Worm (Caenorhabditis elegans) whole organism, L1 larva: ENCODE results near the gene M04D8.4.
"Not testable (repeated sequence)": the region's sequence is repeated elsewhere in the genome, so short reads cannot be mapped to it uniquely, and the experiment has no call there.

Experiments
- ceh-82 ChIP-seq, 3 experiments: fragments of 150-350 bp in 1 of 3; sonication (generic microtip) in 2 of 3; optimal IDR thresholded peaks; 2 replicates each; lab custom pipeline; 2014 to 2017; ENCODE audit warnings: missing biosample characterization in 3 of 3, missing genetic modification characterization in 3 of 3
- ceh-88 ChIP-seq: fragments of 200-800 bp; sonication (Bioruptor generic); IDR thresholded peaks from 2 replicates; pipeline ENCODE4 v1.3.6; 2022; ENCODE audit warnings: missing genetic modification characterization, missing compliant biosample characterization
- dpl-1 ChIP-seq, 3 experiments: fragments of 150-350 bp in 2 of 3; sonication (generic microtip) in 1 of 3; optimal IDR thresholded peaks; 2 replicates each; lab custom pipeline; 2014 to 2017; ENCODE audit warnings: missing biosample characterization in 3 of 3, missing genetic modification characterization in 3 of 3, missing genetic modification reagents in 3 of 3
- lin-13 ChIP-seq: fragments of 150-350 bp; optimal IDR thresholded peaks from 2 replicates; lab custom pipeline; 2014; ENCODE audit warnings: missing biosample characterization, missing genetic modification reagents, missing genetic modification characterization
- lin-15B ChIP-seq: fragments of 150-350 bp; sonication (generic microtip); optimal IDR thresholded peaks from 3 replicates; lab custom pipeline; 2014; ENCODE audit warnings: missing biosample characterization, missing genetic modification characterization
- lsy-2 ChIP-seq, 2 experiments: fragments of 150-350 bp; optimal IDR thresholded peaks; 2 replicates each; lab custom pipeline; 2014; ENCODE audit warnings: missing biosample characterization in 2 of 2, missing genetic modification characterization in 2 of 2
- mab-9 ChIP-seq: fragments of 200-800 bp; sonication (Bioruptor generic); IDR thresholded peaks from 2 replicates; pipeline ENCODE4 v1.3.6; 2022; ENCODE audit warnings: missing genetic modification reagents, missing genetic modification characterization, missing compliant biosample characterization
- nhr-237 ChIP-seq: fragments of 150-350 bp; optimal IDR thresholded peaks from 2 replicates; lab custom pipeline; 2014; ENCODE audit warnings: missing biosample characterization, missing genetic modification characterization
- nhr-28 ChIP-seq: fragments of 150-350 bp; optimal IDR thresholded peaks from 2 replicates; lab custom pipeline; 2014; ENCODE audit warnings: missing biosample characterization, missing genetic modification characterization
- tbx-2 ChIP-seq: sonication (generic microtip); optimal IDR thresholded peaks from 2 replicates; lab custom pipeline; 2016; ENCODE audit warnings: missing genetic modification characterization, missing compliant biosample characterization
- unc-30 ChIP-seq: sonication (generic microtip); optimal IDR thresholded peaks from 2 replicates; lab custom pipeline; 2017; ENCODE audit warnings: missing biosample characterization, missing genetic modification characterization
- unc-62 ChIP-seq: fragments of 150-350 bp; optimal IDR thresholded peaks from 2 replicates; lab custom pipeline; 2014; ENCODE audit warnings: missing biosample characterization, missing genetic modification reagents, missing genetic modification characterization
- zag-1 ChIP-seq: fragments of 150-350 bp; optimal IDR thresholded peaks from 2 replicates; lab custom pipeline; 2014; ENCODE audit warnings: missing biosample characterization, missing genetic modification characterization

- TF ChIP-seq lin-15B; unc-62; nhr-237; nhr-28 (tag; lab: Kevin White, UChicago); tbx-2 (tag; lab: Kevin White, UChicago); ceh-88 (GFP tag; lab: Robert Waterston, UW); mab-9; zag-1; lsy-2 (tag; optimal IDR thresholded peaks at IDR 0.05; lab: Kevin White, UChicago); unc-30 (tag; lab: Kevin White, UChicago); dpl-1 (GFP tag; optimal IDR thresholded peaks at IDR 0.05; lab: Kevin White, UChicago); ceh-82 (tag; optimal IDR thresholded peaks at IDR 0.05; lab: Kevin White, UChicago); lin-13 (GFP tag; lab: Kevin White, UChicago): not testable (repeated sequence)
These were observed 19.9 kb upstream of the M04D8.4 start, which contains the start of gene T16G12.3 for ce11 chrIII:10050321-10050720.
